Worm (Caenorhabditis elegans) whole organism, L2 larva: ENCODE measurements around the gene K02F3.2.

ENCODE experiments used
- dmd-4 ChIP-seq: sonication (generic microtip); optimal IDR thresholded peaks from 2 replicates; lab custom pipeline; 2017; ENCODE audit warnings: missing biosample characterization, missing genetic modification characterization
- elt-1 ChIP-seq: fragments of 150-350 bp; optimal IDR thresholded peaks from 2 replicates; lab custom pipeline; 2014; ENCODE audit warnings: missing biosample characterization, missing genetic modification characterization
- lin-11 ChIP-seq: fragments of 150-350 bp; sonication (generic microtip); optimal IDR thresholded peaks from 2 replicates; lab custom pipeline; 2014; ENCODE audit warnings: missing biosample characterization, missing genetic modification characterization, inconsistent platforms, mixed read lengths
- lsy-2 ChIP-seq, 2 experiments: fragments of 150-350 bp in 1 of 2; sonication (generic microtip) in 1 of 2; optimal IDR thresholded peaks; 2 replicates each; lab custom pipeline; 2014 to 2017; ENCODE audit warnings: missing biosample characterization in 2 of 2, missing genetic modification characterization in 2 of 2
- mab-5 ChIP-seq: fragments of 150-350 bp; optimal IDR thresholded peaks from 2 replicates; lab custom pipeline; 2014; ENCODE audit warnings: missing biosample characterization, missing genetic modification characterization
- mbf-1 ChIP-seq: sonication (generic microtip); optimal IDR thresholded peaks from 2 replicates; lab custom pipeline; 2017; ENCODE audit warnings: missing biosample characterization, missing genetic modification characterization
- nhr-10 ChIP-seq: sonication (generic microtip); optimal IDR thresholded peaks from 2 replicates; lab custom pipeline; 2017; ENCODE audit warnings: missing biosample characterization, missing genetic modification characterization
- nhr-11 ChIP-seq: fragments of 150-350 bp; optimal IDR thresholded peaks from 2 replicates; lab custom pipeline; 2014; ENCODE audit warnings: missing biosample characterization, missing genetic modification characterization
- nhr-77 ChIP-seq: fragments of 150-350 bp; optimal IDR thresholded peaks from 2 replicates; lab custom pipeline; 2014; ENCODE audit warnings: missing biosample characterization, missing genetic modification characterization
- sma-3 ChIP-seq: sonication (generic microtip); optimal IDR thresholded peaks from 2 replicates; lab custom pipeline; 2016; ENCODE audit warnings: missing genetic modification reagents, missing genetic modification characterization, missing compliant biosample characterization
- unc-39 ChIP-seq: fragments of 150-350 bp; optimal IDR thresholded peaks from 2 replicates; lab custom pipeline; 2014; ENCODE audit warnings: missing biosample characterization, missing genetic modification characterization
- unc-62 ChIP-seq: fragments of 150-350 bp; optimal IDR thresholded peaks from 2 replicates; lab custom pipeline; 2014; ENCODE audit warnings: missing biosample characterization, missing genetic modification reagents, missing genetic modification characterization
- ztf-11 ChIP-seq: sonication (generic microtip); optimal IDR thresholded peaks from 2 replicates; lab custom pipeline; 2017; ENCODE audit warnings: missing biosample characterization, missing genetic modification characterization

- TF ChIP-seq nhr-11 (tag; lab: Kevin White, UChicago): no peak
- TF ChIP-seq unc-62 (GFP tag; lab: Kevin White, UChicago): no peak
- TF ChIP-seq ztf-11 (tag; lab: Kevin White, UChicago): no peak
- no peak for TF ChIP-seq sma-3 (GFP tag; lab: Kevin White, UChicago)
- TF ChIP-seq nhr-77 (tag; lab: Kevin White, UChicago): no peak
- TF ChIP-seq dmd-4 (tag; lab: Kevin White, UChicago): no peak
- no peak for TF ChIP-seq mab-5 (tag; lab: Kevin White, UChicago)
- TF ChIP-seq unc-39: no peak
- TF ChIP-seq nhr-10 (tag; lab: Kevin White, UChicago): no peak
- TF ChIP-seq mbf-1 (tag; lab: Kevin White, UChicago): no peak
- TF ChIP-seq lsy-2 (tag; optimal IDR thresholded peaks at IDR 0.05; lab: Kevin White, UChicago): no peak
- no peak for TF ChIP-seq elt-1
- TF ChIP-seq lin-11 (tag; lab: Kevin White, UChicago): no peak
Observed at ce11 chrIII:811544-811943, 34.1 kb upstream of the K02F3.2 start, which contains the start of gene daf-7.
